Worm (Caenorhabditis elegans) whole organism, L3 larva: ENCODE data around the gene K08F8.15.

Experiments used
- ceh-82 ChIP-seq: fragments of 150-350 bp; optimal IDR thresholded peaks from 2 replicates; lab custom pipeline; 2014; ENCODE audit warnings: missing biosample characterization, missing genetic modification characterization
- fkh-10 ChIP-seq: sonication (generic microtip); optimal IDR thresholded peaks from 2 replicates; lab custom pipeline; 2017; ENCODE audit warnings: missing biosample characterization, missing genetic modification reagents, missing genetic modification characterization
- lin-39 ChIP-seq: fragments of 150-350 bp; optimal IDR thresholded peaks from 2 replicates; lab custom pipeline; 2018; ENCODE audit warnings: missing biosample characterization, missing genetic modification reagents, missing genetic modification characterization
- nfya-1 ChIP-seq: sonication (generic microtip); optimal IDR thresholded peaks from 2 replicates; lab custom pipeline; 2017; ENCODE audit warnings: missing genetic modification characterization, mild to moderate bottlenecking, missing compliant biosample characterization, antibody characterized with exemption, moderate library complexity; ENCODE audit not compliant: insufficient read depth
- nhr-11 ChIP-seq: fragments of 150-350 bp; optimal IDR thresholded peaks from 2 replicates; lab custom pipeline; 2014; ENCODE audit warnings: missing biosample characterization, missing genetic modification characterization
- nhr-12 ChIP-seq: fragments of 150-350 bp; optimal IDR thresholded peaks from 2 replicates; lab custom pipeline; 2014; ENCODE audit warnings: missing biosample characterization, missing genetic modification characterization
- nhr-23 ChIP-seq: fragments of 150-350 bp; optimal IDR thresholded peaks from 2 replicates; lab custom pipeline; 2014; ENCODE audit warnings: missing biosample characterization, missing genetic modification reagents, missing genetic modification characterization

DNA sequence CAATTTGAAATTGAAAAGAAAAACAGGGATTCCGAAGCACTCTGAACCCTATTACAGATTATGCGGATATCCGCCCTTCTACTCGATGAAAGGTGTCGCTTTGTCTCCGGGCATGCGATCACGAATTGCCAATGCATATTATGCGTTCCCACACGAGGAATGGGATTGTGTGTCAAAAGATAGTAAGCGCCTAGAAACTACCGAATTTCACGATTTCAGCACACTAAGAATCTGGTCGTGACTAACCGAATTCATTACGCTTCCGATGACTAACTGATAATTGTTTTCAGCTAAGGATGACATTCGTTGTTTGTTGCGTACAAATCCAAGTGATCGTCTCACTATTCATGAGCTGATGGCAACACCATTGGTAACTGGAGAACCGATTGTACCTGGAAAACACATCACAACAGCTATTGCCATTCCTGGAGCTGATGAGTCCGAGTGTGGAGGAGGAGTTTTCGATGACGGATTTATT is 20.3 kb upstream of the K08F8.15 start:
- TF ChIP-seq nfya-1 (no peak), nhr-23 (tag; lab: Kevin White, UChicago) (no peak), nhr-11 (tag; lab: Kevin White, UChicago) (no peak), ceh-82 (tag; lab: Kevin White, UChicago) (no peak), lin-39 (tag; lab: Kevin White, UChicago) (peak; percentile 32), nhr-12 (tag; lab: Kevin White, UChicago) (no peak), fkh-10 (GFP tag; lab: Kevin White, UChicago) (no peak)
